Worm (Caenorhabditis elegans): ENCODE results near the gene F47B8.4.

DNA sequence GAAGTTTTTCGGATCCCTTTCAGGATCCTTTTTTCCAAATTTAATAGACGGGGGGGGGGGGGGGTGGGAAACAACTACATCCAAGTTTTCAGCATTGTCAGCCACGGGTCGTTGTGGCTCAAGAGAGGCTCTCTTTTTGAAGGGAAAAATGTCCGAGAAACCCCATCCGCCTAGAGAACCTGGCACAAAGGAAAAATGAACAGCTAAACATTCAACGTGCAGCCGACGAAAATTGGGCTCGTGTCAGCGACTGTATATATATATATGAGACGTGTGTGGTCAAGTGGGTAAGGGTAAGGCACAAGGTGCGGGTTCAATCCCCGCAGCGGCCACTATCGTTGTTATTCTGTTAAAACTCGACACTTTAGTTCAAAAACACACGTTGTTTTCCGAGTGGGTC lies 34.1 kb upstream of the F47B8.4 start, which contains the start of gene Y49A3A.4:
- TF ChIP-seq med-1 (GFP tag; optimal IDR thresholded peaks at IDR 0.05; ENCODE audit: insufficient read depth) (no peak), ztf-23 (GFP tag; IDR thresholded peaks at IDR 0.05) (no peak), flt-1 (GFP tag; IDR thresholded peaks at IDR 0.05) (no peak), cog-1 (tag; optimal IDR thresholded peaks at IDR 0.05) (no peak), ztf-29 (GFP tag; IDR thresholded peaks at IDR 0.05) (no peak), tab-1 (GFP tag; IDR thresholded peaks at IDR 0.05) (no peak)

Measured in whole organism, midembryonic.